Fruit fly (Drosophila melanogaster): ENCODE measurements around the gene CG45690.

CG45690 gene

DNA sequence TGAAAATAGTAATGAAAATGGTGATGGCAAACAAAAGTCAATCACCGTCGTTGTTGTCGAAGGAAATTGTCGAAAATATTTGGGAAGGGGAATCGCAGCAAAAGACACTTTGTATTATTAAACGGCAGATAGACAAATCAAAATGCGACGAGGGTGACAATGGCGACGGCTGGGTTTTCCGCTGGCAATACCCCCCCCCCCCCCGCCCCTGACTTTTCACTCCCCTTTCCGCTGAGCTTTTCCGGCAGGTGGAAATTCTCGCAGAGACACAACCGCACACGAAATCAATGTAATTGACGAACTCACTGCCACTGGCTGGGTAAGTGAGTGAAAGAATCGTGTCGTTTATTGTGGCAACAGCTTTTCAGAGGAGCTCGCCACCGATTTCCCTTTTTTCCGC lies 50.0 kb downstream of the CG45690 start:
- TF ChIP-seq Dfd (GFP tag; optimal IDR thresholded peaks at IDR 0.05) (peak; percentile 83), foxo (GFP tag; optimal IDR thresholded peaks at IDR 0.05) (no peak)
